Worm (Caenorhabditis elegans) whole organism, L1 larva: ENCODE results near the gene T23B7.3.
"Not testable (repeated sequence)": the region's sequence is repeated elsewhere in the genome, so short reads cannot be mapped to it uniquely, and the experiment has no call there.

Experiments used
- C04F5.9 ChIP-seq: sonication (generic microtip); optimal IDR thresholded peaks from 2 replicates; lab custom pipeline; 2016; ENCODE audit warnings: missing genetic modification characterization, missing compliant biosample characterization
- F16B12.6 ChIP-seq: fragments of 150-350 bp; optimal IDR thresholded peaks from 2 replicates; lab custom pipeline; 2014; ENCODE audit warnings: missing biosample characterization, missing genetic modification characterization
- Y116A8C.19 ChIP-seq: sonication (generic microtip); optimal IDR thresholded peaks from 2 replicates; lab custom pipeline; 2016; ENCODE audit warnings: missing compliant biosample characterization, missing genetic modification characterization, borderline replicate concordance
- ceh-8 ChIP-seq: fragments of 200-800 bp; sonication (Bioruptor generic); optimal IDR thresholded peaks from 2 replicates; lab custom pipeline; 2018; ENCODE audit warnings: mild to moderate bottlenecking, missing genetic modification characterization, moderate library complexity, missing compliant biosample characterization
- ceh-82 ChIP-seq, 3 experiments: fragments of 150-350 bp in 1 of 3; sonication (generic microtip) in 2 of 3; optimal IDR thresholded peaks; 2 replicates each; lab custom pipeline; 2014 to 2017; ENCODE audit warnings: missing biosample characterization in 3 of 3, missing genetic modification characterization in 3 of 3
- efl-3 ChIP-seq: fragments of 200-800 bp; sonication (Bioruptor generic); optimal IDR thresholded peaks from 2 replicates; lab custom pipeline; 2018; ENCODE audit warnings: mild to moderate bottlenecking, missing genetic modification characterization, missing compliant biosample characterization
- fkh-10 ChIP-seq: sonication (generic microtip); optimal IDR thresholded peaks from 2 replicates; lab custom pipeline; 2017; ENCODE audit warnings: missing biosample characterization, missing genetic modification reagents, missing genetic modification characterization
- fos-1 ChIP-seq: fragments of 150-350 bp; optimal IDR thresholded peaks from 2 replicates; lab custom pipeline; 2014; ENCODE audit warnings: missing biosample characterization, missing genetic modification characterization
- lin-14 ChIP-seq: fragments of 200-800 bp; sonication (Bioruptor generic); optimal IDR thresholded peaks from 2 replicates; lab custom pipeline; 2018; ENCODE audit warnings: mild to moderate bottlenecking, missing genetic modification characterization, moderate library complexity, missing compliant biosample characterization
- mep-1 ChIP-seq: fragments of 150-350 bp; optimal IDR thresholded peaks from 2 replicates; lab custom pipeline; 2014; ENCODE audit warnings: missing biosample characterization, missing genetic modification characterization
- nhr-11 ChIP-seq: fragments of 150-350 bp; optimal IDR thresholded peaks from 2 replicates; lab custom pipeline; 2014; ENCODE audit warnings: missing biosample characterization, missing genetic modification characterization
- nhr-20 ChIP-seq: sonication (generic microtip); optimal IDR thresholded peaks from 2 replicates; lab custom pipeline; 2016; ENCODE audit warnings: mild to moderate bottlenecking, missing genetic modification characterization, missing compliant biosample characterization
- nhr-77 ChIP-seq: fragments of 150-350 bp; optimal IDR thresholded peaks from 2 replicates; lab custom pipeline; 2014; ENCODE audit warnings: missing biosample characterization, missing genetic modification characterization
- nhr-84 ChIP-seq: sonication (generic microtip); optimal IDR thresholded peaks from 2 replicates; lab custom pipeline; 2017; ENCODE audit warnings: missing biosample characterization, missing genetic modification characterization
- nhr-85 ChIP-seq: sonication (generic microtip); peaks from one replicate; lab custom pipeline; 2016; ENCODE audit warnings: missing genetic modification characterization, inconsistent platforms, missing compliant biosample characterization
- nhr-90 ChIP-seq: sonication (generic microtip); optimal IDR thresholded peaks from 2 replicates; lab custom pipeline; 2016; ENCODE audit warnings: mild to moderate bottlenecking, missing genetic modification characterization, missing compliant biosample characterization; ENCODE audit not compliant: poor library complexity
- snu-23 ChIP-seq: sonication (generic microtip); optimal IDR thresholded peaks from 2 replicates; lab custom pipeline; 2016; ENCODE audit warnings: missing genetic modification characterization, missing compliant biosample characterization
- swsn-7 ChIP-seq: sonication (generic microtip); optimal IDR thresholded peaks from 2 replicates; lab custom pipeline; 2016; ENCODE audit warnings: missing genetic modification characterization, missing compliant biosample characterization
- unc-130 ChIP-seq: fragments of 150-350 bp; optimal IDR thresholded peaks from 2 replicates; lab custom pipeline; 2017; ENCODE audit warnings: missing biosample characterization, missing genetic modification characterization, inconsistent platforms
- vab-15 ChIP-seq: sonication (generic microtip); optimal IDR thresholded peaks from 2 replicates; lab custom pipeline; 2017; ENCODE audit warnings: missing genotype, mild to moderate bottlenecking, missing genetic modification characterization, missing compliant biosample characterization

Gene T23B7.3

ce11 chrII:4892594-4892993, 42.6 kb downstream of the T23B7.3 start, which contains the start of gene msp-33:
Gene msp-33, minus strand, starts transcription at chrII:4892694.
- TF ChIP-seq snu-23 (GFP tag; lab: Kevin White, UChicago) (no peak), nhr-11 (tag; lab: Kevin White, UChicago) (no peak), nhr-90 (no peak), Y116A8C.19 (tag; lab: Kevin White, UChicago) (no peak), nhr-77 (no peak), efl-3 (GFP tag; lab: Kevin White, UChicago) (no peak), ceh-8 (GFP tag; lab: Kevin White, UChicago) (no peak), swsn-7 (no peak), fkh-10 (GFP tag; lab: Kevin White, UChicago) (no peak), F16B12.6 (tag; lab: Kevin White, UChicago) (no peak), fos-1 (tag; lab: Kevin White, UChicago) (no peak), C04F5.9 (tag; lab: Kevin White, UChicago) (no peak), mep-1 (tag; lab: Kevin White, UChicago) (no peak), ceh-82 (tag; optimal IDR thresholded peaks at IDR 0.05; lab: Kevin White, UChicago) (no peak), lin-14 (no peak), nhr-85 (tag; lab: Kevin White, UChicago) (no peak), vab-15 (no peak)

ce11 chrII:4898529-4898928, 48.5 kb downstream of the T23B7.3 start, which contains the start of gene msp-32:
Gene msp-32, plus strand, starts transcription at chrII:4898829.
- not testable (repeated sequence) for TF ChIP-seq nhr-84, nhr-20, unc-130 (tag; lab: Kevin White, UChicago)
